Fruit fly (Drosophila melanogaster) whole organism, embryonic: ENCODE measurements around the gene slmb.
A peak's percentile ranks its signal among the peaks of the same experiment; 100 is the strongest.

Source experiments
- Atf3 ChIP-seq: fragments of 200-800 bp; sonication (Bioruptor generic); optimal IDR thresholded peaks from 3 replicates; lab custom pipeline; 2016; ENCODE audit warnings: missing biosample characterization, missing genetic modification characterization
- BtbVII ChIP-seq: fragments of 200-800 bp; sonication (Bioruptor generic); optimal IDR thresholded peaks from 3 replicates; lab custom pipeline; 2017; ENCODE audit warnings: missing biosample characterization, mild to moderate bottlenecking, missing genetic modification characterization
- CG11695 ChIP-seq: fragments of 200-800 bp; sonication (Bioruptor generic); IDR thresholded peaks from 3 replicates; pipeline ENCODE4 v1.3.6; 2022; ENCODE audit warnings: missing biosample characterization, missing genetic modification characterization
- CG12391 ChIP-seq: fragments of 200-800 bp; sonication (Bioruptor generic); optimal IDR thresholded peaks from 3 replicates; lab custom pipeline; 2018; ENCODE audit warnings: missing biosample characterization, mild to moderate bottlenecking, missing genetic modification characterization, moderate library complexity
- CG13287 ChIP-seq: fragments of 200-800 bp; sonication (Bioruptor generic); IDR thresholded peaks from 2 replicates; pipeline ENCODE4 v1.3.6; 2022; ENCODE audit warnings: missing biosample characterization, missing genetic modification characterization; ENCODE audit not compliant: partially characterized antibody
- CG13894 ChIP-seq: fragments of 200-800 bp; sonication (Bioruptor generic); optimal IDR thresholded peaks from 3 replicates; lab custom pipeline; 2018; ENCODE audit warnings: missing biosample characterization, mild to moderate bottlenecking, missing genetic modification characterization, moderate library complexity
- CG15269 ChIP-seq: fragments of 200-800 bp; sonication (Bioruptor generic); optimal IDR thresholded peaks from 2 replicates; lab custom pipeline; 2018; ENCODE audit warnings: missing biosample characterization, mild to moderate bottlenecking, missing genetic modification characterization, moderate library complexity
- CG16813 ChIP-seq: fragments of 200-800 bp; sonication (Bioruptor generic); IDR thresholded peaks from 3 replicates; pipeline ENCODE4 v1.3.6; 2022; ENCODE audit warnings: missing biosample characterization, missing genetic modification characterization; ENCODE audit not compliant: partially characterized antibody
- CG17186 ChIP-seq: fragments of 200-800 bp; sonication (Bioruptor generic); optimal IDR thresholded peaks from 3 replicates; lab custom pipeline; 2017; ENCODE audit warnings: missing biosample characterization, missing genetic modification reagents, missing genetic modification characterization
- CG17802 ChIP-seq: fragments of 200-800 bp; sonication (Bioruptor generic); optimal IDR thresholded peaks from 2 replicates; lab custom pipeline; 2018; ENCODE audit warnings: missing biosample characterization, mild to moderate bottlenecking, missing genetic modification characterization, moderate library complexity
- CG1792 ChIP-seq: fragments of 200-800 bp; sonication (Bioruptor generic); optimal IDR thresholded peaks from 2 replicates; lab custom pipeline; 2016; ENCODE audit warnings: missing biosample characterization, missing genetic modification characterization
- CG18764 ChIP-seq: fragments of 200-800 bp; sonication (Bioruptor generic); optimal IDR thresholded peaks from 3 replicates; lab custom pipeline; 2016; ENCODE audit warnings: missing biosample characterization, missing genetic modification characterization
- CG2129 ChIP-seq: fragments of 200-800 bp; sonication (Bioruptor generic); IDR thresholded peaks from 2 replicates; pipeline ENCODE4 v1.3.6; 2022; ENCODE audit warnings: missing biosample characterization, missing genetic modification characterization; ENCODE audit not compliant: partially characterized antibody
- CG31224 ChIP-seq: fragments of 200-800 bp; sonication (Bioruptor generic); IDR thresholded peaks from 2 replicates; pipeline ENCODE4 v1.3.6; 2022; ENCODE audit warnings: missing biosample characterization, missing genetic modification characterization
- CG32767 ChIP-seq: fragments of 200-800 bp; sonication (Bioruptor generic); IDR thresholded peaks from 2 replicates; pipeline ENCODE4 v1.3.6; 2022; ENCODE audit warnings: missing biosample characterization, missing genetic modification characterization
- CG5245 ChIP-seq: fragments of 200-800 bp; sonication (Bioruptor generic); optimal IDR thresholded peaks from 3 replicates; lab custom pipeline; 2016; ENCODE audit warnings: missing biosample characterization, missing genetic modification characterization
- CG6272 ChIP-seq: fragments of 200-800 bp; sonication (Bioruptor generic); IDR thresholded peaks from 2 replicates; pipeline ENCODE4 v1.3.6; 2022; ENCODE audit warnings: missing biosample characterization, missing genetic modification characterization
- CG6654 ChIP-seq: fragments of 200-800 bp; sonication (Bioruptor generic); optimal IDR thresholded peaks from 2 replicates; lab custom pipeline; 2017; ENCODE audit warnings: missing biosample characterization, mild to moderate bottlenecking, missing genetic modification characterization
- CG9437 ChIP-seq: fragments of 200-800 bp; sonication (Bioruptor generic); optimal IDR thresholded peaks from 2 replicates; lab custom pipeline; 2018; ENCODE audit warnings: missing biosample characterization, mild to moderate bottlenecking, missing genetic modification characterization
- ERR ChIP-seq: fragments of 200-800 bp; sonication (Bioruptor generic); optimal IDR thresholded peaks from 2 replicates; lab custom pipeline; 2016; ENCODE audit warnings: missing biosample characterization, missing genetic modification characterization
- Ets65A ChIP-seq: fragments of 200-800 bp; sonication (Bioruptor generic); peaks from one replicate; lab custom pipeline; 2016; ENCODE audit warnings: missing biosample characterization, missing genetic modification characterization
- GATAe ChIP-seq: fragments of 200-800 bp; sonication (Bioruptor generic); conservative IDR thresholded peaks from 2 replicates; pipeline ENCODE4 v1.3.6; 2022; ENCODE audit warnings: missing biosample characterization, missing genetic modification characterization
- HmgZ ChIP-seq: fragments of 200-800 bp; sonication (Bioruptor generic); optimal IDR thresholded peaks from 2 replicates; lab custom pipeline; 2018; ENCODE audit warnings: missing biosample characterization, mild to moderate bottlenecking, missing genetic modification characterization
- Jarid2 ChIP-seq: fragments of 200-800 bp; sonication (Bioruptor generic); optimal IDR thresholded peaks from 3 replicates; lab custom pipeline; 2017; ENCODE audit warnings: mild to moderate bottlenecking, missing biosample characterization, missing genetic modification reagents, missing genetic modification characterization
- Lpt ChIP-seq: fragments of >200 bp; optimal IDR thresholded peaks from 2 replicates; lab custom pipeline; 2018; ENCODE audit warnings: missing biosample characterization, missing genetic modification characterization
- MBD-R2 ChIP-seq: fragments of 200-800 bp; sonication (Bioruptor generic); IDR thresholded peaks from 2 replicates; pipeline ENCODE4 v1.3.6; 2022; ENCODE audit warnings: missing biosample characterization, missing genetic modification characterization
- Max ChIP-seq: fragments of 200-800 bp; sonication (Bioruptor generic); optimal IDR thresholded peaks from 2 replicates; lab custom pipeline; 2016; ENCODE audit warnings: missing biosample characterization, mild to moderate bottlenecking, missing genetic modification characterization
- Med ChIP-seq: fragments of 200-800 bp; sonication (Bioruptor generic); peaks from one replicate; lab custom pipeline; 2016; ENCODE audit warnings: missing biosample characterization, missing genetic modification characterization, mild to moderate bottlenecking, inconsistent platforms, moderate library complexity
- Nf-YB ChIP-seq: fragments of 200-800 bp; sonication (Bioruptor generic); optimal IDR thresholded peaks from 3 replicates; lab custom pipeline; 2019; ENCODE audit warnings: missing biosample characterization, mild to moderate bottlenecking, missing genetic modification characterization, moderate library complexity
- Nf-YC ChIP-seq: fragments of 200-800 bp; optimal IDR thresholded peaks from 3 replicates; lab custom pipeline; 2019; ENCODE audit warnings: missing biosample characterization, mild to moderate bottlenecking, missing genetic modification characterization, moderate library complexity
- NfI ChIP-seq: fragments of 200-800 bp; sonication (Bioruptor generic); optimal IDR thresholded peaks from 3 replicates; lab custom pipeline; 2018; ENCODE audit warnings: missing biosample characterization, mild to moderate bottlenecking, missing genetic modification characterization, moderate library complexity
- Xrp1 ChIP-seq: fragments of 200-800 bp; sonication (Bioruptor generic); IDR thresholded peaks from 2 replicates; pipeline ENCODE4 v1.3.6; 2022; ENCODE audit warnings: missing biosample characterization, missing genetic modification characterization
- abd-A ChIP-seq: fragments of 200-800 bp; sonication (Bioruptor generic); optimal IDR thresholded peaks from 3 replicates; lab custom pipeline; 2019; ENCODE audit warnings: missing biosample characterization, mild to moderate bottlenecking, missing genetic modification characterization, moderate library complexity
- al ChIP-seq: fragments of 200-800 bp; sonication (Bioruptor generic); IDR thresholded peaks from 2 replicates; pipeline ENCODE4 v1.3.6; 2022; ENCODE audit warnings: missing biosample characterization, missing genetic modification characterization
- ash1 ChIP-seq: fragments of 200-800 bp; sonication (Bioruptor generic); optimal IDR thresholded peaks from 2 replicates; lab custom pipeline; 2018; ENCODE audit warnings: missing biosample characterization, mild to moderate bottlenecking, missing genetic modification characterization
- cg ChIP-seq: fragments of 200-800 bp; sonication (Bioruptor generic); optimal IDR thresholded peaks from 3 replicates; lab custom pipeline; 2019; ENCODE audit warnings: missing biosample characterization, mild to moderate bottlenecking, missing genetic modification characterization, moderate library complexity
- cwo ChIP-seq: fragments of 200-800 bp; sonication (Bioruptor generic); optimal IDR thresholded peaks from 3 replicates; lab custom pipeline; 2017; ENCODE audit warnings: missing biosample characterization, missing genetic modification characterization, mild to moderate bottlenecking, moderate library complexity, missing genetic modification reagents
- fd64A ChIP-seq: fragments of 200-800 bp; sonication (Bioruptor generic); optimal IDR thresholded peaks from 3 replicates; lab custom pipeline; 2018; ENCODE audit warnings: missing biosample characterization, mild to moderate bottlenecking, missing genetic modification characterization
- her ChIP-seq: fragments of 200-800 bp; sonication (Bioruptor generic); optimal IDR thresholded peaks from 2 replicates; lab custom pipeline; 2016; ENCODE audit warnings: missing biosample characterization, missing genetic modification characterization
- lov ChIP-seq, 2 experiments: fragments of 200-800 bp in 1 of 2; fragments of >200 bp in 1 of 2; sonication (Bioruptor generic) in 1 of 2; IDR thresholded peaks in 1 of 2; optimal IDR thresholded peaks in 1 of 2; 2 replicates in 1 of 2; 3 replicates in 1 of 2; pipeline versions ENCODE4 v1.3.6 to Lab custom; 2017 to 2022; ENCODE audit warnings: missing biosample characterization in 1 of 2, missing genetic modification characterization in 1 of 2
- nau ChIP-seq: fragments of 200-800 bp; sonication (Bioruptor generic); optimal IDR thresholded peaks from 3 replicates; lab custom pipeline; 2017; ENCODE audit warnings: missing biosample characterization, mild to moderate bottlenecking, missing genetic modification characterization, missing genetic modification reagents
- nom ChIP-seq: fragments of 200-800 bp; sonication (Bioruptor generic); optimal IDR thresholded peaks from 2 replicates; lab custom pipeline; 2017; ENCODE audit warnings: missing biosample characterization, missing genetic modification characterization, mild to moderate bottlenecking, moderate library complexity, missing genetic modification reagents
- oc ChIP-seq: fragments of 200-800 bp; sonication (Bioruptor generic); optimal IDR thresholded peaks from 2 replicates; lab custom pipeline; 2018; ENCODE audit warnings: missing biosample characterization, mild to moderate bottlenecking, missing genetic modification characterization, moderate library complexity
- otp ChIP-seq: fragments of 200-800 bp; sonication (Bioruptor generic); IDR thresholded peaks from 3 replicates; pipeline ENCODE4, ENCODE4 v1.3.6; 2022; ENCODE audit warnings: missing biosample characterization, missing genetic modification characterization
- salm ChIP-seq: fragments of 200-800 bp; sonication (Bioruptor generic); optimal IDR thresholded peaks from 2 replicates; lab custom pipeline; 2018; ENCODE audit warnings: missing biosample characterization, mild to moderate bottlenecking, missing genetic modification characterization
- sug ChIP-seq: fragments of 200-800 bp; optimal IDR thresholded peaks from 2 replicates; lab custom pipeline; 2019; ENCODE audit warnings: missing biosample characterization, mild to moderate bottlenecking, missing genetic modification characterization, moderate library complexity
- tll ChIP-seq, 2 experiments: fragments of 200-800 bp in 1 of 2; fragments of >200 bp in 1 of 2; sonication (Bioruptor generic) in 1 of 2; optimal IDR thresholded peaks; 2 replicates each; lab custom pipeline; 2017 to 2019; ENCODE audit warnings: missing biosample characterization in 2 of 2, missing genetic modification characterization in 2 of 2, mild to moderate bottlenecking in 1 of 2, moderate library complexity in 1 of 2
- tup ChIP-seq: fragments of 200-800 bp; sonication (Bioruptor generic); optimal IDR thresholded peaks from 2 replicates; lab custom pipeline; 2016; ENCODE audit warnings: missing biosample characterization, mild to moderate bottlenecking, missing genetic modification characterization, moderate library complexity
- zen2 ChIP-seq: fragments of 200-800 bp; sonication (Bioruptor generic); IDR thresholded peaks from 3 replicates; pipeline ENCODE4 v1.3.6; 2022; ENCODE audit warnings: missing biosample characterization, missing genetic modification characterization; ENCODE audit not compliant: partially characterized antibody

slmb gene

dm6 chr3R:21078211-21078610 is 49.1 kb downstream of the slmb start (continued):
- no peak for TF ChIP-seq Max (GFP tag; lab: Kevin White, UChicago)
- TF ChIP-seq sug (tag; lab: Kevin White, UChicago) = peak; percentile 81
- TF ChIP-seq Med (GFP tag; lab: Kevin White, UChicago) = peak; percentile 38
- TF ChIP-seq CG5245 (GFP tag; lab: Kevin White, UChicago) = no peak
- TF ChIP-seq CG13894 = no peak
- TF ChIP-seq al (GFP tag; lab: Robert Waterston, UW) = no peak
- TF ChIP-seq cwo (GFP tag; lab: Kevin White, UChicago) = peak; percentile 11
- TF ChIP-seq Atf3 = no peak
- TF ChIP-seq fd64A (GFP tag; lab: Kevin White, UChicago) = no peak
- TF ChIP-seq BtbVII (GFP tag; lab: Kevin White, UChicago) = no peak
- TF ChIP-seq abd-A (tag; lab: Kevin White, UChicago) = no peak
- TF ChIP-seq CG12391 (tag; lab: Kevin White, UChicago) = no peak
- TF ChIP-seq CG17802 (tag; lab: Kevin White, UChicago) = no peak
- TF ChIP-seq CG9437 = no peak
- TF ChIP-seq CG15269 (tag; lab: Kevin White, UChicago) = no peak
- peak; percentile 53 for TF ChIP-seq HmgZ
- no peak for TF ChIP-seq nau (GFP tag; lab: Kevin White, UChicago)
- TF ChIP-seq GATAe (GFP tag; lab: Robert Waterston, UW) = peak; percentile 40; the same call in 1 of the 2 replicates
- no peak for TF ChIP-seq tll (GFP tag; optimal IDR thresholded peaks at IDR 0.05; lab: Kevin White, UChicago)
- TF ChIP-seq CG17186 (GFP tag; lab: Kevin White, UChicago) = no peak
- no peak for TF ChIP-seq CG1792

DNA sequence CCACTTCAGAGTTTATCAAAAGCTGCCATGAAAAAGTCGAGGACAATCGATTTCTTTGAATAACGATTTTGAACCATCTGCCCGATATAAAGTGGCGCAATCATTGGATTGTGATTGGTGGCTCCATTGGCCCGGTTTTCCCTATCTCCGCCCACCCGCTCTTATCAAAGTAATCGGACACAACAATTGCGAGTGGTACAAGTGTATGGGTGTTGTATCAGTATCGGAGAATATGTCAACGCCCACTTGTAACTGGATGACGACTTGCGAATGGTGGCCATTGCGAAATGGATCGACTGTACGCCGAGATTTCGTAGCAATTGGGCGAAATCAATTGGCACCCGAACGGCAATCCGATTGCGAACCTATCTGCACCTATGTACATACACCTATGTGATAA is 49.7 kb downstream of the slmb start:
- TF ChIP-seq CG6272 (GFP tag; lab: Robert Waterston, UW) (no peak), CG6654 (GFP tag; lab: Kevin White, UChicago) (no peak), MBD-R2 (GFP tag; lab: Robert Waterston, UW) (no peak), GATAe (GFP tag; lab: Robert Waterston, UW) (peak; percentile 57; the same call in 1 of the 2 replicates), Nf-YC (tag; lab: Kevin White, UChicago) (peak; percentile 92), CG32767 (no peak), Lpt (GFP tag; lab: Kevin White, UChicago) (no peak), CG11695 (no peak), Xrp1 (GFP tag; lab: Robert Waterston, UW) (no peak), zen2 (GFP tag; lab: Robert Waterston, UW) (no peak), NfI (GFP tag; lab: Kevin White, UChicago) (no peak), lov (optimal IDR thresholded peaks at IDR 0.05; lab: Kevin White, UChicago) (no peak), lov (GFP tag; IDR thresholded peaks at IDR 0.05; lab: Robert Waterston, UW) (no peak), oc (tag; lab: Kevin White, UChicago) (no peak), otp (GFP tag; lab: Robert Waterston, UW) (no peak), Ets65A (GFP tag; lab: Kevin White, UChicago) (peak; percentile 23), CG2129 (GFP tag; lab: Robert Waterston, UW) (no peak), her (GFP tag; lab: Kevin White, UChicago) (no peak), CG15269 (tag; lab: Kevin White, UChicago) (no peak), ash1 (GFP tag; lab: Kevin White, UChicago) (no peak), nom (GFP tag; lab: Kevin White, UChicago) (no peak), CG16813 (GFP tag; lab: Robert Waterston, UW) (no peak), tup (GFP tag; lab: Kevin White, UChicago) (no peak), ERR (no peak), CG31224 (no peak), CG13287 (GFP tag; lab: Robert Waterston, UW) (no peak), cg (GFP tag; lab: Kevin White, UChicago) (peak; percentile 1), Jarid2 (GFP tag; lab: Kevin White, UChicago) (no peak), salm (tag; lab: Kevin White, UChicago) (no peak), CG18764 (no peak), Nf-YB (GFP tag; lab: Kevin White, UChicago) (peak; percentile 89)
